Worm (Caenorhabditis elegans): ENCODE measurements around the gene F11E6.10.

The F11E6.10 gene

DNA sequence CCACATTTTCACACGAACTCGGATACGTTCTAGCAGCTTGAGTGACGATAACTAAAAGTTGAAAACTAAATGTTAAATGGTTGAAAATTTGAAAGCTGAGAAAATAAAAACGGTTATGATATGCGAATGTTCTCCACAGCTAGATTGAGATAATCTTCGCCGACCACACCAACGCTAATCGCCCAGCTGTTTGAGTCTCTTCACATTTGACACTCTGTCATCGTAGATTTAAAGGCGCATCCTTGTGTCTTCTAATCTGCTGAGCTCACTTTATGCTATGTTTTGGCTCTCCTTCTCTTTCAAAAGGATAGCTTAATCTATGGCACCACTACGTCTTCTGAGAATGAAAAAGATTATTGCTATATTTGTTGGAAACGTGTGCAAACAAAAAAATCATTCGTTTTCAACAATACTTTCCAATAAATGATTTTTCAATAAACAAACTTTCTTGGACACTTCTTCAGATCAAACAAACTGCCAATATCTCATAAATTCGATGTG lies at the start of gene F11E6.10:
Gene F11E6.10 (minus strand): TSS at position 51 of the 501 bp plus-strand sequence.
- TF ChIP-seq flt-1 (GFP tag; IDR thresholded peaks at IDR 0.05) (no peak), ztf-23 (GFP tag; IDR thresholded peaks at IDR 0.05) (no peak), ztf-29 (GFP tag; IDR thresholded peaks at IDR 0.05) (no peak), ref-1 (GFP tag; conservative IDR thresholded peaks at IDR 0.05) (no peak), med-1 (GFP tag; optimal IDR thresholded peaks at IDR 0.05; ENCODE audit: insufficient read depth) (no peak), tab-1 (GFP tag; IDR thresholded peaks at IDR 0.05) (no peak), klf-2 (GFP tag; conservative IDR thresholded peaks at IDR 0.05) (no peak), cog-1 (tag; optimal IDR thresholded peaks at IDR 0.05) (no peak), T22C8.4 (GFP tag; IDR thresholded peaks at IDR 0.05) (no peak)

DNA sequence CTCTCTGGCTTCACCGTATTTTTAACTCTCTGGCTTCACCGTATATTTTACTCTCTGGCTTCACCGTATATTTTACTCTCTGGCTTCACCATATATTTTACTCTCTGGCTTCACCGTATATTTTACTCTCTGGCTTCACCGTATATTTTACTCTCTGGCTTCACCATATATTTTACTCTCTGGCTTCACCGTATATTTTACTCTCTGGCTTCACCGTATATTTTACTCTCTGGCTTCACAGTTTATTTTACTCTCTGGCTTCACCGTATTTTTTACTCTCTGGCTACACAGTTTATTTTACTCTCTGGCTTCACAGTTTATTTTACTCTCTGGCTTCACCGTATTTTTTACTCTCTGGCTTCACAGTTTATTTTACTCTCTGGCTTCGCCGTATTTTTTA lies 29.8 kb upstream of the F11E6.10 start:
- 0 out of 2 replicates have a peak, but pooled peaks have one; percentile 10 for TF ChIP-seq klf-2 (GFP tag; conservative IDR thresholded peaks at IDR 0.05)

DNA sequence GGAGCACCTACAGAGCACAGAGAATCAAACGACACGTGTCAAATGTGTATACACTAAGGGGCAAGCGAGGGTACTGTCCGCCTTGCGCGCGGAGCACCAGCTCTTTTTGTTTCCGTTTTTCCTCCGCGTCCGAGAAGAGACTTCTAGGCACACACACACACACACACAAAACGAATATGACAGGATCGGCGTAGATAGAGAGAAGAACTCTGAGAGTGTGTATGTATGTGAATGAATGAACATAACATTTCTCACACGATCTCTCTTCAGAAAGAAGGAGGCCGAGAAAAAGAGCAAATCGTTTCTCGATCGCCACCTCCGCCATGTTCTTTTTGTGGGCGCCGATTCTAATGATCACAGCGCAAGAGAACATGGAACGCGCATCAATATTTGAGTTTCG lies 27.7 kb upstream of the F11E6.10 start, which contains the start of gene nas-6:
Gene nas-6 (minus strand): TSS at position 101 of the 400 bp plus-strand sequence.
- no peak for TF ChIP-seq flt-1 (GFP tag; IDR thresholded peaks at IDR 0.05)
- no peak for TF ChIP-seq tab-1 (GFP tag; IDR thresholded peaks at IDR 0.05)
- TF ChIP-seq cog-1 (tag; optimal IDR thresholded peaks at IDR 0.05) = no peak
- no peak for TF ChIP-seq ztf-29 (GFP tag; IDR thresholded peaks at IDR 0.05)
- TF ChIP-seq klf-2 (GFP tag; conservative IDR thresholded peaks at IDR 0.05) = no peak
- TF ChIP-seq med-1 (GFP tag; optimal IDR thresholded peaks at IDR 0.05; ENCODE audit: insufficient read depth) = no peak
- no peak for TF ChIP-seq T22C8.4 (GFP tag; IDR thresholded peaks at IDR 0.05)
- TF ChIP-seq ztf-23 (GFP tag; IDR thresholded peaks at IDR 0.05) = no peak
- TF ChIP-seq ref-1 (GFP tag; conservative IDR thresholded peaks at IDR 0.05) = no peak

DNA sequence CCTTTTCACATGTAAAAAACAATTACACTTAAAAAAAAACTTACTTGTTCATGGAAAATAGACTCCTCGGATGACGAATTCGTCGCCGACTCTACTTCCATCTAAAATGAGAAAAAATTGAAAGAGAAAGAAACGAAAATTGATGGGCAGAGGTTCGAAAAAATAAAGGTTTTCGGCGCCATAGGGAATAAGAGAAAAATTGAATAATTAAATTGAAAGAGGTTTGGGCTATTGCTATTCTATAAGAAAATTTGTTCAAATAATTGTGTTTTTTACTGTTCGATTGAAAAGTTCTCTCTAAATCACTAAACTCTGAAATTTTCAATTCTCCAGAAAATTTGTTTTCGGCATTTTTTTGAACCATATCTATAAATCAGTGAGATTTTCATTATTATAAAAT lies 20.3 kb upstream of the F11E6.10 start, which contains the start of gene rabr-2:
Gene rabr-2 (minus strand): TSS at position 101 of the 400 bp plus-strand sequence.
- TF ChIP-seq med-1 (GFP tag; optimal IDR thresholded peaks at IDR 0.05; ENCODE audit: insufficient read depth) (no peak), T22C8.4 (GFP tag; IDR thresholded peaks at IDR 0.05) (no peak), klf-2 (GFP tag; conservative IDR thresholded peaks at IDR 0.05) (no peak), cog-1 (tag; optimal IDR thresholded peaks at IDR 0.05) (no peak), ztf-23 (GFP tag; IDR thresholded peaks at IDR 0.05) (no peak), ref-1 (GFP tag; conservative IDR thresholded peaks at IDR 0.05) (no peak), flt-1 (GFP tag; IDR thresholded peaks at IDR 0.05) (no peak), ztf-29 (GFP tag; IDR thresholded peaks at IDR 0.05) (no peak), tab-1 (GFP tag; IDR thresholded peaks at IDR 0.05) (no peak)

DNA sequence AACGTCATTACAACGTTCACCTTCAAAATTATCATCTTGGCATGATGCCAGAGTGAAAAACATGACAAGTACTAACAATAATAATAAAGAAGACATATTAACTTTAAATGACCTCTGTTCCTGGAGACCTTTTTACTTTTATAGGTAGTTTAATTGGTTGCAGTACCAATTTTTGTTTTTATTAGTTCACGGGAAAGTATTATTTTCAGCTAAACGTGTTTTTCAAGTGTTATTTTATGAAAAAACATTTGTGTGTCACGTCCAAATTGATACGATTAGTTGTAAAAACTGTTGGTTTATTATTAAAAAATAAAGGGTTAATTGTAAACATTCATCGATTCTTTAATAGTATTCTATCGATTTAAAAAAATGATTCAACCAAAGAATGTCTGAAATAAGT lies 12.8 kb upstream of the F11E6.10 start, which contains the start of gene grl-24:
Gene grl-24 (minus strand): TSS at position 101 of the 400 bp plus-strand sequence.
- TF ChIP-seq tab-1 (GFP tag; IDR thresholded peaks at IDR 0.05) = no peak
- no peak for TF ChIP-seq ztf-29 (GFP tag; IDR thresholded peaks at IDR 0.05)
- no peak for TF ChIP-seq ref-1 (GFP tag; conservative IDR thresholded peaks at IDR 0.05)
- no peak for TF ChIP-seq ztf-23 (GFP tag; IDR thresholded peaks at IDR 0.05)

DNA sequence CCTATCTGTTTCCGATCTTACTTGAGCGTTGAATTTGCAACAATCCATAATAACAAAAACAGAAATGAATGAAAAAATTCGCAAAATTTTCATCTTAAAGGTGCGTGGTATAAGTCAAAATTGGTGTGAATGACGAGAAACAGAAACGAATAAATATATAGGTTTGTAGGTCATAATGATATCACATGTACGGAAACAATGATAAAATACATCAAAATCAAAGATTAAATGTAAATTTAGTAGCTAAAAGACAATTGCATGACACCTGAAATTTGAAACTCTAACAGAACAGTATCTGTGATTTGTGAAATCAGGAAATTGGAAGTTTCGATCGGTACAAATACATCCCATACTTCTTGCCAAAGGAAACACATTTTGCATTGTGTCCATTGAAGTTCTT lies 12.3 kb upstream of the F11E6.10 start, which contains the start of gene F11E6.9:
Gene F11E6.9 (minus strand): TSS at position 101 of the 400 bp plus-strand sequence.
- no peak for TF ChIP-seq med-1 (GFP tag; optimal IDR thresholded peaks at IDR 0.05; ENCODE audit: insufficient read depth)
- TF ChIP-seq flt-1 (GFP tag; IDR thresholded peaks at IDR 0.05) = no peak
- no peak for TF ChIP-seq tab-1 (GFP tag; IDR thresholded peaks at IDR 0.05)
- no peak for TF ChIP-seq klf-2 (GFP tag; conservative IDR thresholded peaks at IDR 0.05)
- no peak for TF ChIP-seq ref-1 (GFP tag; conservative IDR thresholded peaks at IDR 0.05)
- no peak for TF ChIP-seq T22C8.4 (GFP tag; IDR thresholded peaks at IDR 0.05)
- TF ChIP-seq ztf-23 (GFP tag; IDR thresholded peaks at IDR 0.05) = no peak
- TF ChIP-seq cog-1 (tag; optimal IDR thresholded peaks at IDR 0.05) = no peak
- no peak for TF ChIP-seq ztf-29 (GFP tag; IDR thresholded peaks at IDR 0.05)

DNA sequence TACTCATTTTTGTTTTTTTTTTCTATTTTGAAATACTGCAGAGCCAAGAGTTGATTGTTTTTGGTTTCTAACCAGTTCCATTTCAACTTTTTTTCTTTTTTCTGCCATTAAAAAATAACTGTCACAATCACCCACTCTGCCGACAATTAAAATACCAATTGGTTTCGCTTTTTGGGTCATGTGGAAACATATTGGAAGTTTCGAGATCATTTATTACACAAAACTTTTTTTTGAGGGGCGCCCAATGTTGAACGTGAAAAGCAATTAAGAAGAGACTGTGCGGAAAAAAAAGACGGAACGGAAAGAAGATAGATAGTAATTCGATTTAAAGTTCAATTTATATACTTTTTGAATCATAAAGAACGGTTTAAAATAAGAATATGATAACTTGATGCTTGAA lies 11.1 kb upstream of the F11E6.10 start:
- TF ChIP-seq flt-1 (GFP tag; IDR thresholded peaks at IDR 0.05) (no peak), cog-1 (tag; optimal IDR thresholded peaks at IDR 0.05) (no peak)

DNA sequence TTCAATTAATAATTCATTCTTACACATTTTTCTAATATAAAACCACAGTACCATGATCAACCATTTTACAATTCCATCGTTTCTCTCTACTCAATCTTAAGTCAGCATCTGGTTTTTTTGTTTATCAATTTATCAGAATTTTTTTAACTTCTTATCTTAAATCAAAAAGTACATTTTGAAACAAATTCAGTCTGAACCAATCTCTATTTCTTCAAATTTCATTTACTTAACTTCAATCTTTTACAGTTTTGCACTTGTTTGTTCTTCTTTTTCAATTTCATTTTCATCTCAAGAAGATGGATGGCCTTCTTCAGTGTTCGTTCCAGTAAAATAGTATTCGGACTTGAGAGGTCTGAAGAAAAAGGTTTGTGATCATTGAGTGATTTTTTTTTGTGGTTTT lies 10.1 kb upstream of the F11E6.10 start, which contains the start of gene gba-3:
Gene gba-3 (plus strand): TSS at position 301 of the 400 bp plus-strand sequence.
- TF ChIP-seq klf-2 (GFP tag; conservative IDR thresholded peaks at IDR 0.05) = no peak
- TF ChIP-seq flt-1 (GFP tag; IDR thresholded peaks at IDR 0.05) = no peak
- no peak for TF ChIP-seq T22C8.4 (GFP tag; IDR thresholded peaks at IDR 0.05)
- no peak for TF ChIP-seq ztf-23 (GFP tag; IDR thresholded peaks at IDR 0.05)
- TF ChIP-seq ztf-29 (GFP tag; IDR thresholded peaks at IDR 0.05) = no peak
- no peak for TF ChIP-seq tab-1 (GFP tag; IDR thresholded peaks at IDR 0.05)
- no peak for TF ChIP-seq cog-1 (tag; optimal IDR thresholded peaks at IDR 0.05)
- TF ChIP-seq ref-1 (GFP tag; conservative IDR thresholded peaks at IDR 0.05) = no peak
- no peak for TF ChIP-seq med-1 (GFP tag; optimal IDR thresholded peaks at IDR 0.05; ENCODE audit: insufficient read depth)

DNA sequence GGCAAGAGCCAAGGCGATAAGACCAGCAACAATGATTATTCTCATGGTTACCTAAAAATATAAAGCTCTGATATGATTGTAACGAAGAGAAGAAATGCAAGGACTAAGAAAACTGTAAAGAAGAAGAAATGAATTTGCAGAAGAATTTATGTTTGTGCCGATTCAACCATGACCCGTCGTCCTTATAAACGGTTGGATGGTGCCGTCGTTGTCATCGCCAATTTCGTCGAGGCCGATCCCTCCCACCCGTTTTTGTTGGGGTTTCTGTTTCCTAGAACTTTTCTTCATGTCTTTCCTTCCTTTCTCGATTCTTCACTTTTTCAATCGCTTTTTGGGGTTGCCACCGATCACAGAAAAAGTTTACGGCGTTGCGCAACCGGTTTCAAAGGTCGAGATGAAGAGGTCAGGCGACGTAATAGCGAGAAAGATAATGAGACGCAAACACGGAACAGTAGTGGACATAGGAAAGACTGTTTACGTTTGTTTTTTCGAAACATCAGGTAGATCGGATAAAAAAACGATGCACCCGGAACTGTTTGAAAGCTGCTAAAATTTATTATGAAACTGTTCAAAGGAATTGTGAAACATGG lies 9.0 kb upstream of the F11E6.10 start, which contains the start of gene epic-1:
Gene epic-1 (minus strand): TSS at position 51 of the 590 bp plus-strand sequence.
- no peak for TF ChIP-seq ztf-23 (GFP tag; IDR thresholded peaks at IDR 0.05)
- no peak for TF ChIP-seq ref-1 (GFP tag; conservative IDR thresholded peaks at IDR 0.05)
- TF ChIP-seq tab-1 (GFP tag; IDR thresholded peaks at IDR 0.05) = no peak
- TF ChIP-seq klf-2 (GFP tag; conservative IDR thresholded peaks at IDR 0.05) = no peak
- TF ChIP-seq ztf-29 (GFP tag; IDR thresholded peaks at IDR 0.05) = no peak
- TF ChIP-seq cog-1 (tag; optimal IDR thresholded peaks at IDR 0.05) = no peak
- TF ChIP-seq flt-1 (GFP tag; IDR thresholded peaks at IDR 0.05) = no peak
- TF ChIP-seq T22C8.4 (GFP tag; IDR thresholded peaks at IDR 0.05) = no peak
- no peak for TF ChIP-seq med-1 (GFP tag; optimal IDR thresholded peaks at IDR 0.05; ENCODE audit: insufficient read depth)

DNA sequence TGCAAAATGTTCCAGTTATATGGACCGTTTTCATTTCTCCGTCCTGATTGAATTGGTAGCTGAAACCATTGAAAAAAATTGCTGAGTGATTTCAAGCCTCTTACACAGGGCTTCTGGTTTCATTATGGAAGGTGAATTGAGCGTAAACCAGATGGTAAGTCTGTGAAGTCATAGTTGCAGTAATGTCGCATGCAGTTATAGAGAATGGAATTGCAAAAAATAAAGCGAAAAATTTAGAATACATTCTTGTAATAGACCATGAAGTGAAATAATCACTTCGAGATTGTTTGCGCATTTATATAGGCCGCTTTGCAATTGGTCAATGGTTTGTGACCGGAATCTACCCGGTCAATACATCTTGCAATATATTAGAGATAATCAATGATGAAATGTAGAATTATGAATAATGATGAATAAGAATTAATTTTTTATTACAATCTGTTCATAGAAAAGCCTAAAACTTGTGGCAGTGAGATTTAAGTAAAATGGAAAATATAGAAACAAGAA lies 7.2 kb upstream of the F11E6.10 start, which contains the start of gene F11E6.4:
Gene F11E6.4 (minus strand): TSS at position 259 of the 507 bp plus-strand sequence.
- TF ChIP-seq klf-2 (GFP tag; conservative IDR thresholded peaks at IDR 0.05) (no peak), flt-1 (GFP tag; IDR thresholded peaks at IDR 0.05) (no peak), ztf-29 (GFP tag; IDR thresholded peaks at IDR 0.05) (no peak), T22C8.4 (GFP tag; IDR thresholded peaks at IDR 0.05) (no peak), ztf-23 (GFP tag; IDR thresholded peaks at IDR 0.05) (no peak), med-1 (GFP tag; optimal IDR thresholded peaks at IDR 0.05; ENCODE audit: insufficient read depth) (no peak), tab-1 (GFP tag; IDR thresholded peaks at IDR 0.05) (no peak), ref-1 (GFP tag; conservative IDR thresholded peaks at IDR 0.05) (no peak), cog-1 (tag; optimal IDR thresholded peaks at IDR 0.05) (no peak)

All from whole organism, midembryonic.